Worm (Caenorhabditis elegans): ENCODE results near the gene mig-10.

The mig-10 gene

DNA sequence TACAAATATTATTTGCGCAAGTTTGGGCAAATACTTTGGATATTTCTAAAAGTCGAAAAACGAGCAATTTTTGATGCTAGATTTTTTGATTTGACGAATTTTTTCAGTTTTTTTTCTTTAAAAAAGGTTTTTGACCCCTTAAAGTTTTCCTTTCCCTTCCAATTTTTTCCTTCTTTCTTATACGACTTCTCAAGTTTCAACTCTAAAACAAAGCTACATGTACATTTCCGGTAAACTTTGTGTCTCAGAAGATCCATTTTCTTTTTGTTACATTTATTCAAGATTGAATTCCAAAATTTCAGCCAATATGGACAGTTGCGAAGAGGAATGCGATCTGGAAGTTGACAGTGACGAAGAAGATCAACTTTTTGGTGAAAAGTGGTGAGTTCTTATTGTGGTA is at the start of gene mig-10:
TSS of gene mig-10 (plus strand) at position 301 of the 400 bp plus-strand sequence.
- TF ChIP-seq nhr-10 (tag; optimal IDR thresholded peaks at IDR 0.05) (no peak), fos-1 (tag; optimal IDR thresholded peaks at IDR 0.05) (no peak), crh-2 (tag; optimal IDR thresholded peaks at IDR 0.05) (no peak), C34F6.9 (tag; optimal IDR thresholded peaks at IDR 0.05) (no peak), unc-55 (GFP tag; optimal IDR thresholded peaks at IDR 0.05) (no peak), egl-27 (tag; optimal IDR thresholded peaks at IDR 0.05) (no peak), zag-1 (tag; optimal IDR thresholded peaks at IDR 0.05) (no peak), unc-39 (tag; optimal IDR thresholded peaks at IDR 0.05) (no peak), snpc-4 (tag; optimal IDR thresholded peaks at IDR 0.05) (no peak), mbf-1 (tag; optimal IDR thresholded peaks at IDR 0.05) (no peak), lin-11 (tag; optimal IDR thresholded peaks at IDR 0.05) (no peak), peb-1 (tag; optimal IDR thresholded peaks at IDR 0.05) (no peak), ztf-11 (tag; optimal IDR thresholded peaks at IDR 0.05) (no peak), Y55F3AM.14 (GFP tag; optimal IDR thresholded peaks at IDR 0.05) (no peak), ztf-4 (tag; optimal IDR thresholded peaks at IDR 0.05) (no peak), ceh-82 (tag; optimal IDR thresholded peaks at IDR 0.05) (no peak)

ce11 chrIII:8229480-8229879 is 49.4 kb upstream of the mig-10 start:
- TF ChIP-seq nhr-21 (tag; optimal IDR thresholded peaks at IDR 0.05) (no peak), unc-55 (GFP tag; optimal IDR thresholded peaks at IDR 0.05) (no peak), ztf-11 (tag; optimal IDR thresholded peaks at IDR 0.05) (no peak), nhr-12 (tag; optimal IDR thresholded peaks at IDR 0.05) (no peak), mbf-1 (tag; optimal IDR thresholded peaks at IDR 0.05) (no peak), nhr-6 (tag; optimal IDR thresholded peaks at IDR 0.05) (peak; percentile 41), nhr-23 (tag; optimal IDR thresholded peaks at IDR 0.05) (no peak), C34F6.9 (tag; optimal IDR thresholded peaks at IDR 0.05) (peak; percentile 48), lsy-2 (tag; optimal IDR thresholded peaks at IDR 0.05) (peak in 1 of 2 experiments; percentile 57), crh-2 (tag; optimal IDR thresholded peaks at IDR 0.05) (peak; percentile 42), ztf-1 (GFP tag; conservative IDR thresholded peaks at IDR 0.05) (no peak), ceh-82 (tag; optimal IDR thresholded peaks at IDR 0.05) (no peak), sma-9 (GFP tag; optimal IDR thresholded peaks at IDR 0.05) (peak; percentile 8), sma-9 (tag; optimal IDR thresholded peaks at IDR 0.05) (no peak), Y55F3AM.14 (GFP tag; optimal IDR thresholded peaks at IDR 0.05) (no peak), elt-3 (tag; optimal IDR thresholded peaks at IDR 0.05) (no peak), lin-39 (tag; optimal IDR thresholded peaks at IDR 0.05) (no peak), peb-1 (tag; optimal IDR thresholded peaks at IDR 0.05) (no peak), mdl-1 (tag; optimal IDR thresholded peaks at IDR 0.05) (no peak), nhr-129 (tag; optimal IDR thresholded peaks at IDR 0.05) (peak; percentile 2), nhr-237 (tag; optimal IDR thresholded peaks at IDR 0.05) (no peak), elt-1 (tag; optimal IDR thresholded peaks at IDR 0.05) (no peak)

DNA sequence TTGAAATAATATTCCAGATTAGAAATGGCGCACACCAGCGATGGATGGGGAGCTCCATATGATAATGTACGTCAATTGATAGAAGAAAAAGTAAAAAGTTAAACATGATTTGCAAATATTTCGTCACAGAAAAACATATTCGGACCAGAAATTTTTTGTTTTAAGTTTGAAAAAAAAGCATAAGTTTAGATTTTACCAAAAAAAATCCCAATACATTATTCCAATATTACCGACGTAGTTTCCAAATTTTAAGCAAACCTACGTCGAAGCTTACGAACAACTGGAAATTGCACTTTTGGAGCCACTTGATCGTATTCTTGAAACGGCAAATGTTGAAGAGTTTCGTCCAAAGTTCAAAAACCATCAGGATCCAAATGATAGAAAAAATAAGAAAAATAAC is 46.3 kb upstream of the mig-10 start, which contains the start of gene henn-1:
TSS of gene henn-1 (plus strand) at position 18 of the 400 bp plus-strand sequence.
- TF ChIP-seq skn-1 (tag; optimal IDR thresholded peaks at IDR 0.05) (no peak), lin-11 (tag; optimal IDR thresholded peaks at IDR 0.05) (no peak), nhr-129 (tag; optimal IDR thresholded peaks at IDR 0.05) (no peak), snpc-4 (tag; optimal IDR thresholded peaks at IDR 0.05) (no peak), zag-1 (tag; optimal IDR thresholded peaks at IDR 0.05) (no peak), gmeb-1 (tag; optimal IDR thresholded peaks at IDR 0.05) (no peak), nhr-25 (tag; optimal IDR thresholded peaks at IDR 0.05) (no peak), peb-1 (tag; optimal IDR thresholded peaks at IDR 0.05) (no peak), lin-39 (tag; optimal IDR thresholded peaks at IDR 0.05) (no peak), C34F6.9 (tag; optimal IDR thresholded peaks at IDR 0.05) (no peak), ama-1 (optimal IDR thresholded peaks at IDR 0.05) (no peak), nhr-237 (tag; optimal IDR thresholded peaks at IDR 0.05) (no peak), fos-1 (tag; optimal IDR thresholded peaks at IDR 0.05) (no peak), nhr-12 (tag; optimal IDR thresholded peaks at IDR 0.05) (no peak), mbf-1 (tag; optimal IDR thresholded peaks at IDR 0.05) (no peak)

ce11 chrIII:8235358-8235757 is 43.5 kb upstream of the mig-10 start, which contains the start of gene C02F5.14:
Gene C02F5.14 (minus strand): TSS chrIII:8235514.
- TF ChIP-seq C34F6.9 (tag; optimal IDR thresholded peaks at IDR 0.05) (no peak), lin-39 (tag; optimal IDR thresholded peaks at IDR 0.05) (no peak), elt-1 (tag; optimal IDR thresholded peaks at IDR 0.05) (no peak), egl-27 (tag; optimal IDR thresholded peaks at IDR 0.05) (no peak)

DNA sequence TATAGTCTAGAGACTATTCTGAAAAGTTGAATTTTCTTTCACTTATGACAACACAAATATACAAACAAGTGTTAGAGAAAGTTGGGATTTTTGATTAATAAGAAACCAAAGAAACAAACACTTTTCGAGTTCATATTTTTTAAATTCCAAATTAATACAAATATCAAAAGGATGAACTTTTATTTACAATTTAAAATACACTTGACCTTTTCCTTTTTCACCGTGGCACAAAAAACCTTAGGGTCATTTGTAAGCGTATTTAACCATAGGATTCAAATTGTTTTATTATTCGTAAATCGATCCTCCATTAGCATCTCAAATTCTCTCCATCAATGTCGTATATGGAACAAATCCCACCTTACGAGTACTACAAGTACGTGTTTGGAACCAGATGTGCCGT is 43.0 kb upstream of the mig-10 start, which contains the start of gene C02F5.5:
TSS of gene C02F5.5 (plus strand) at position 301 of the 400 bp plus-strand sequence.
- TF ChIP-seq nhr-129 (tag; optimal IDR thresholded peaks at IDR 0.05) = no peak
- no peak for TF ChIP-seq blmp-1 (tag; optimal IDR thresholded peaks at IDR 0.05; ENCODE audit: insufficient read depth)
- no peak for TF ChIP-seq nhr-237 (tag; optimal IDR thresholded peaks at IDR 0.05)
- TF ChIP-seq gmeb-1 (tag; optimal IDR thresholded peaks at IDR 0.05) = no peak
- no peak for TF ChIP-seq skn-1 (tag; optimal IDR thresholded peaks at IDR 0.05)
- no peak for TF ChIP-seq peb-1 (tag; optimal IDR thresholded peaks at IDR 0.05)
- TF ChIP-seq ztf-4 (tag; optimal IDR thresholded peaks at IDR 0.05) = no peak
- TF ChIP-seq F13H6.1 (tag; optimal IDR thresholded peaks at IDR 0.05) = no peak
- no peak for TF ChIP-seq nhr-10 (tag; optimal IDR thresholded peaks at IDR 0.05)
- no peak for TF ChIP-seq snpc-4 (tag; optimal IDR thresholded peaks at IDR 0.05)
- no peak for TF ChIP-seq lin-13 (GFP tag; optimal IDR thresholded peaks at IDR 0.05)
- TF ChIP-seq sma-9 (GFP tag; optimal IDR thresholded peaks at IDR 0.05) = no peak
- TF ChIP-seq sma-9 (tag; optimal IDR thresholded peaks at IDR 0.05) = no peak
- no peak for TF ChIP-seq lsy-2 (tag; optimal IDR thresholded peaks at IDR 0.05)
- no peak for TF ChIP-seq unc-39 (tag; optimal IDR thresholded peaks at IDR 0.05)
- no peak for TF ChIP-seq mab-5 (tag; optimal IDR thresholded peaks at IDR 0.05)
- TF ChIP-seq sem-4 (tag; optimal IDR thresholded peaks at IDR 0.05) = no peak
- no peak for TF ChIP-seq fos-1 (tag; optimal IDR thresholded peaks at IDR 0.05)
- TF ChIP-seq nhr-21 (tag; optimal IDR thresholded peaks at IDR 0.05) = no peak

Data from whole organism, L2 larva.